Worm (Caenorhabditis elegans) whole organism, late embryonic: ENCODE results near the gene K09G1.2.

Experiments used
- C38D4.7 ChIP-seq: fragments of 200-800 bp; sonication (Bioruptor generic); optimal IDR thresholded peaks from 2 replicates; lab custom pipeline; 2018; ENCODE audit warnings: mild to moderate bottlenecking, missing genetic modification characterization, moderate library complexity, missing compliant biosample characterization
- K09A11.1 ChIP-seq: sonication (generic microtip); optimal IDR thresholded peaks from 2 replicates; lab custom pipeline; 2017; ENCODE audit warnings: antibody characterized with exemption, mild to moderate bottlenecking, missing genetic modification characterization, missing compliant biosample characterization; ENCODE audit not compliant: insufficient read depth
- T23F11.4 ChIP-seq: fragments of 200-800 bp; sonication (Bioruptor generic); optimal IDR thresholded peaks from 2 replicates; lab custom pipeline; 2018; ENCODE audit warnings: mild to moderate bottlenecking, missing genetic modification characterization, missing compliant biosample characterization
- ahr-1 ChIP-seq: sonication (generic microtip); optimal IDR thresholded peaks from 2 replicates; lab custom pipeline; 2016; ENCODE audit warnings: missing genetic modification characterization, missing compliant biosample characterization
- ceh-14 ChIP-seq: sonication (generic microtip); optimal IDR thresholded peaks from 2 replicates; lab custom pipeline; 2016; ENCODE audit warnings: missing genotype, missing genetic modification characterization, missing compliant biosample characterization
- ceh-18 ChIP-seq: sonication (generic microtip); optimal IDR thresholded peaks from 2 replicates; lab custom pipeline; 2016; ENCODE audit warnings: missing genetic modification characterization, missing compliant biosample characterization
- ceh-19 ChIP-seq: fragments of 200-800 bp; sonication (Bioruptor generic); optimal IDR thresholded peaks from 2 replicates; lab custom pipeline; 2018; ENCODE audit warnings: mild to moderate bottlenecking, missing genetic modification characterization, missing compliant biosample characterization
- ceh-22 ChIP-seq: sonication (generic microtip); optimal IDR thresholded peaks from 2 replicates; lab custom pipeline; 2017; ENCODE audit warnings: missing biosample characterization, missing genetic modification characterization
- ceh-24 ChIP-seq: sonication (generic microtip); optimal IDR thresholded peaks from 2 replicates; lab custom pipeline; 2016; ENCODE audit warnings: mild to moderate bottlenecking, missing genetic modification characterization, missing compliant biosample characterization
- ceh-34 ChIP-seq: sonication (generic microtip); optimal IDR thresholded peaks from 2 replicates; lab custom pipeline; 2016; ENCODE audit warnings: mild to moderate bottlenecking, missing genetic modification characterization, missing compliant biosample characterization
- ceh-45 ChIP-seq: fragments of 200-800 bp; sonication (Bioruptor generic); IDR thresholded peaks from 2 replicates; pipeline ENCODE4 v1.3.6; 2022; ENCODE audit warnings: missing genetic modification reagents, missing genetic modification characterization, missing compliant biosample characterization
- ceh-6 ChIP-seq: fragments of 200-800 bp; sonication (Bioruptor generic); optimal IDR thresholded peaks from 2 replicates; lab custom pipeline; 2018; ENCODE audit warnings: mild to moderate bottlenecking, missing genetic modification characterization, missing compliant biosample characterization
- ceh-9 ChIP-seq: sonication (generic microtip); optimal IDR thresholded peaks from 2 replicates; lab custom pipeline; 2016; ENCODE audit warnings: mild to moderate bottlenecking, missing genetic modification characterization, inconsistent platforms, missing compliant biosample characterization
- che-1 ChIP-seq: sonication (generic microtip); optimal IDR thresholded peaks from 2 replicates; lab custom pipeline; 2016; ENCODE audit warnings: mild to moderate bottlenecking, missing genetic modification characterization, missing compliant biosample characterization
- dmd-4 ChIP-seq: sonication (generic microtip); optimal IDR thresholded peaks from 2 replicates; lab custom pipeline; 2016; ENCODE audit warnings: borderline replicate concordance, missing genetic modification characterization, missing compliant biosample characterization
- elt-2 ChIP-seq: sonication (generic microtip); optimal IDR thresholded peaks from 2 replicates; lab custom pipeline; 2016; ENCODE audit warnings: missing genetic modification reagents, missing genetic modification characterization, missing compliant biosample characterization
- fax-1 ChIP-seq: sonication (generic microtip); optimal IDR thresholded peaks from 2 replicates; lab custom pipeline; 2016; ENCODE audit warnings: missing genotype, missing genetic modification characterization, missing compliant biosample characterization
- fkh-6 ChIP-seq: sonication (generic microtip); optimal IDR thresholded peaks from 2 replicates; lab custom pipeline; 2016; ENCODE audit warnings: missing genetic modification characterization, missing compliant biosample characterization
- gmeb-2 ChIP-seq: sonication (generic microtip); optimal IDR thresholded peaks from 2 replicates; lab custom pipeline; 2016; ENCODE audit warnings: missing genetic modification characterization, inconsistent platforms, missing compliant biosample characterization
- hlh-13 ChIP-seq: fragments of 200-800 bp; sonication (Bioruptor generic); optimal IDR thresholded peaks from 2 replicates; lab custom pipeline; 2018; ENCODE audit warnings: mild to moderate bottlenecking, missing genetic modification characterization, missing compliant biosample characterization
- hlh-8 ChIP-seq: sonication (generic microtip); optimal IDR thresholded peaks from 2 replicates; lab custom pipeline; 2016; ENCODE audit warnings: missing genotype, missing genetic modification characterization, missing compliant biosample characterization
- nhr-11 ChIP-seq: fragments of 150-350 bp; optimal IDR thresholded peaks from 2 replicates; lab custom pipeline; 2014; ENCODE audit warnings: missing biosample characterization, missing genetic modification characterization
- odd-2 ChIP-seq: sonication (generic microtip); optimal IDR thresholded peaks from 2 replicates; lab custom pipeline; 2017; ENCODE audit warnings: antibody characterized with exemption, mild to moderate bottlenecking, missing genetic modification characterization, missing compliant biosample characterization
- pag-3 ChIP-seq: sonication (generic microtip); optimal IDR thresholded peaks from 2 replicates; lab custom pipeline; 2016; ENCODE audit warnings: missing compliant biosample characterization, missing genetic modification characterization, borderline replicate concordance
- pax-1 ChIP-seq: fragments of 150-350 bp; optimal IDR thresholded peaks from 2 replicates; lab custom pipeline; 2014; ENCODE audit warnings: missing biosample characterization, missing genetic modification characterization
- pha-2 ChIP-seq: sonication (generic microtip); optimal IDR thresholded peaks from 2 replicates; lab custom pipeline; 2017; ENCODE audit warnings: mild to moderate bottlenecking, missing genetic modification characterization, missing compliant biosample characterization
- pha-4 ChIP-seq: fragments of 150-350 bp; optimal IDR thresholded peaks from 2 replicates; lab custom pipeline; 2018; ENCODE audit warnings: missing biosample characterization, missing genetic modification reagents, missing genetic modification characterization
- sdc-2 ChIP-seq: sonication (generic microtip); optimal IDR thresholded peaks from 2 replicates; lab custom pipeline; 2016; ENCODE audit warnings: missing genotype, missing genetic modification characterization, missing compliant biosample characterization
- sox-2 ChIP-seq: fragments of 200-800 bp; sonication (Bioruptor generic); IDR thresholded peaks from 2 replicates; pipeline ENCODE4 v1.3.6; 2022; ENCODE audit warnings: missing genetic modification reagents, missing genetic modification characterization, missing compliant biosample characterization
- unc-3 ChIP-seq, 2 experiments: fragments of 200-800 bp in 1 of 2; sonication (Bioruptor generic) in 1 of 2; sonication (generic microtip) in 1 of 2; conservative IDR thresholded peaks in 1 of 2; optimal IDR thresholded peaks in 1 of 2; 2 replicates each; pipeline versions ENCODE4 v1.3.6 to Lab custom; 2016 to 2022; ENCODE audit warnings: missing compliant biosample characterization in 2 of 2, missing genetic modification characterization in 2 of 2, missing genetic modification reagents in 1 of 2
- unc-55 ChIP-seq: sonication (generic microtip); optimal IDR thresholded peaks from 2 replicates; lab custom pipeline; 2017; ENCODE audit warnings: missing biosample characterization, missing genetic modification reagents, missing genetic modification characterization
- unc-86 ChIP-seq: sonication (generic microtip); optimal IDR thresholded peaks from 2 replicates; lab custom pipeline; 2016; ENCODE audit warnings: missing genetic modification characterization, missing compliant biosample characterization
- zip-5 ChIP-seq: sonication (generic microtip); optimal IDR thresholded peaks from 2 replicates; lab custom pipeline; 2016; ENCODE audit warnings: missing genetic modification characterization, missing compliant biosample characterization
- ztf-16 ChIP-seq: sonication (generic microtip); optimal IDR thresholded peaks from 2 replicates; lab custom pipeline; 2017; ENCODE audit warnings: missing genetic modification characterization, missing compliant biosample characterization

Gene K09G1.2

DNA sequence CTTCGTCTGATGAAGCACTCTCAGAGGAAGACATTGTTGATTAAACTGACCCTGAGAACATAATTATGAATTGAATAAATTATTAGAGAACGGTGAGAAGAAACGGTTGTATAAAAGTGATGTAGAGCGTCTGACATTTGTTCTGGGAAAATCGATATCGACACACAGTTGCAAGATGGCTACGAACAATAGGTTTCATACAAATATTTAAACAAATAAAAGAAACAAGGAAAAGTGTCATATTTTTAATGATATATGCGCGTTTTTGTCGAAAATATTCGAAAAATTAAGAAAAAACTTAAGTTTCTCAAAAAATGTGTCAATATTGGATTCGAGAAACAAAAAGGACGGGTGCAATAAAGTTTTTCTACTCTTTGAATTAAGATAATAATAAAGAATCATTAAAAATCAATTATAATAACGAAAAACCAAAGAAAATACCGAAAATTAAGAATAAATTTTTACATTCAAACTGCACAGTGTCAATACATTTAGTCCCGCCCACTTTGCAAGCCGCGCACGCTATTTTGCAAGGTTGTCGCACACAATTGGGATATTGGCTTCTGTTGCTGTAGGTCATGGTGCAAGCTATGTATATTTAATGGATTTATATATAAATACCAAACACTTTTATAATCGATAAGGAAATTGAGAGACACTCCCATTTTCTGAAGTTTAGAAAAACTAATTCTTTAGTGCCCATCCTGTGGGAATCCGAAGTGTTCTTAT, 7.7 kb upstream of the K09G1.2 start, which contains the start of gene rtfo-1 (continued):
- TF ChIP-seq unc-86 (tag; lab: Kevin White, UChicago) (no peak), gmeb-2 (peak; percentile 12), C38D4.7 (GFP tag; lab: Kevin White, UChicago) (peak; percentile 43), pag-3 (no peak), pha-2 (tag; lab: Kevin White, UChicago) (peak; percentile 61), fax-1 (tag; lab: Kevin White, UChicago) (peak; percentile 38), ahr-1 (peak; percentile 28), pax-1 (tag; lab: Kevin White, UChicago) (no peak), ceh-9 (tag; lab: Kevin White, UChicago) (no peak), T23F11.4 (peak; percentile 42), zip-5 (tag; lab: Kevin White, UChicago) (peak; percentile 53), ztf-16 (tag; lab: Kevin White, UChicago) (no peak), ceh-18 (no peak), hlh-8 (tag; lab: Kevin White, UChicago) (peak; percentile 2), elt-2 (peak; percentile 79), ceh-19 (GFP tag; lab: Kevin White, UChicago) (peak; percentile 55), odd-2 (tag; lab: Kevin White, UChicago) (peak; percentile 61), ceh-34 (tag; lab: Kevin White, UChicago) (peak; percentile 24)
- TF ChIP-seq, all 69 proteins: peak for 27

- TF ChIP-seq che-1 (tag; lab: Kevin White, UChicago) (no peak), ceh-45 (GFP tag; lab: Robert Waterston, UW) (no peak), unc-3 (GFP tag; conservative IDR thresholded peaks at IDR 0.05; lab: Robert Waterston, UW) (no peak), unc-3 (tag; optimal IDR thresholded peaks at IDR 0.05; lab: Kevin White, UChicago) (no peak), pag-3 (no peak), hlh-13 (GFP tag; lab: Kevin White, UChicago) (no peak), ceh-6 (no peak), odd-2 (tag; lab: Kevin White, UChicago) (no peak), nhr-11 (tag; lab: Kevin White, UChicago) (no peak), gmeb-2 (no peak), pha-4 (no peak), unc-86 (tag; lab: Kevin White, UChicago) (no peak), ceh-34 (tag; lab: Kevin White, UChicago) (no peak), unc-55 (no peak)
Measured at ce11 chrV:9583323-9583644, 7.1 kb upstream of the K09G1.2 start, which contains the start of gene K09G1.1. Gene K09G1.1 (plus strand): TSS chrV:9583545.

- TF ChIP-seq zip-5 (tag; lab: Kevin White, UChicago) (no peak), K09A11.1 (tag; lab: Kevin White, UChicago) (no peak)
Measured at ce11 chrV:9584263-9584662, 6.2 kb upstream of the K09G1.2 start.

ce11 chrV:9587619-9588018, 2.8 kb upstream of the K09G1.2 start:
- TF ChIP-seq hlh-8 (tag; lab: Kevin White, UChicago) = no peak
- TF ChIP-seq ceh-14 (tag; lab: Kevin White, UChicago) = no peak
- TF ChIP-seq ceh-24 (tag; lab: Kevin White, UChicago) = no peak
- no peak for TF ChIP-seq dmd-4 (tag; lab: Kevin White, UChicago)
- TF ChIP-seq ceh-45 (GFP tag; lab: Robert Waterston, UW) = no peak
- no peak for TF ChIP-seq pha-2 (tag; lab: Kevin White, UChicago)
- TF ChIP-seq odd-2 (tag; lab: Kevin White, UChicago) = no peak
- no peak for TF ChIP-seq C38D4.7 (GFP tag; lab: Kevin White, UChicago)
- TF ChIP-seq sox-2 (GFP tag; lab: Robert Waterston, UW) = no peak
- TF ChIP-seq T23F11.4 = no peak
- TF ChIP-seq ceh-22 (tag; lab: Kevin White, UChicago) = no peak
- TF ChIP-seq fkh-6 (tag; lab: Kevin White, UChicago) = no peak
- no peak for TF ChIP-seq unc-55
- no peak for TF ChIP-seq sdc-2
